Worm (Caenorhabditis elegans): Measurements from ENCODE around the gene C08E3.14.

DNA sequence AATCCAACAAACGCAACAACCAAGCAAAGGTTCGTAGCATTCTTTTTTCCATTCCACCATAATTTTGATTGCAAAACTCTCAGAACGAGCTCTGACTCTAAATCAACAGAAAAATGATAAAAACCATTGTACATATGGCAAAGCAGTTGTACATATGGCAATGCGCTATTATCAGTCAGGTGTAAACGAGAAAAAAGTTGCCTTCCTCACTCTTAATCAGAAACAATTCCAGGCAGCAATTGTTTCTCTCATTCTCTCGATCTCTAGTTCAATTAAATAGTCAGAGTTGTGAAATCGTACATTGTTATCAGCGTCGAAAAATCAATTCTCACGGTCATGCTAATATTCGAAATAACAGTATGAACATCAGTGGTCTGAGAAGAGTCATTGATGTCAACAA is 4.0 kb upstream of the C08E3.14 start:
- TF ChIP-seq tab-1 (GFP tag; IDR thresholded peaks at IDR 0.05), result no peak
- TF ChIP-seq ztf-23 (GFP tag; IDR thresholded peaks at IDR 0.05), result no peak
- no peak for TF ChIP-seq med-1 (GFP tag; optimal IDR thresholded peaks at IDR 0.05; ENCODE audit: insufficient read depth)
- no peak for TF ChIP-seq ztf-29 (GFP tag; IDR thresholded peaks at IDR 0.05)
